Worm (Caenorhabditis elegans): ENCODE measurements around the gene elo-1.

Gene elo-1

ce11 chrIV:9524849-9525460 lies 1.2 kb upstream of the elo-1 start, which contains the start of gene ndua-5:
Gene ndua-5, minus strand, starts transcription at chrIV:9524899.
- no peak for TF ChIP-seq madf-5 (GFP tag; IDR thresholded peaks at IDR 0.05)
- no peak for TF ChIP-seq nhr-28 (tag; optimal IDR thresholded peaks at IDR 0.05)
- peak in 1 of 2 experiments; percentile 62 for TF ChIP-seq lsy-2 (tag; optimal IDR thresholded peaks at IDR 0.05)
- no peak for TF ChIP-seq nhr-25 (tag; optimal IDR thresholded peaks at IDR 0.05; ENCODE audit: borderline replicate concordance, insufficient read depth)
- TF ChIP-seq nhr-41 (GFP tag; IDR thresholded peaks at IDR 0.05) = no peak
- TF ChIP-seq rbr-2 (tag; optimal IDR thresholded peaks at IDR 0.05) = no peak
- no peak for TF ChIP-seq nhr-10 (tag; optimal IDR thresholded peaks at IDR 0.05)
- no peak for TF ChIP-seq sdz-12 (GFP tag; optimal IDR thresholded peaks at IDR 0.05)
- TF ChIP-seq dpl-1 (GFP tag; optimal IDR thresholded peaks at IDR 0.05) = peak; percentile 88
- no peak for TF ChIP-seq ceh-20 (GFP tag; IDR thresholded peaks at IDR 0.05)
- TF ChIP-seq daf-16 (GFP tag; optimal IDR thresholded peaks at IDR 0.05) = no peak
- TF ChIP-seq daf-16 (tag; optimal IDR thresholded peaks at IDR 0.05) = peak; percentile 40
- no peak for TF ChIP-seq dmd-6 (GFP tag; IDR thresholded peaks at IDR 0.05)
- no peak for TF ChIP-seq dmd-9 (GFP tag; IDR thresholded peaks at IDR 0.05)
- peak; percentile 36 for TF ChIP-seq mes-2 (tag; optimal IDR thresholded peaks at IDR 0.05; ENCODE audit: poor library complexity, severe bottlenecking)
- TF ChIP-seq ceh-82 (tag; optimal IDR thresholded peaks at IDR 0.05) = no peak
- no peak for TF ChIP-seq mxl-3 (GFP tag; optimal IDR thresholded peaks at IDR 0.05)
- TF ChIP-seq aly-2 (tag; optimal IDR thresholded peaks at IDR 0.05) = no peak
- TF ChIP-seq Y48G9A.11 (GFP tag; IDR thresholded peaks at IDR 0.05) = peak; percentile 95
- no peak for TF ChIP-seq Y5F2A.4 (GFP tag; optimal IDR thresholded peaks at IDR 0.05)
- no peak for TF ChIP-seq lin-39 (tag; optimal IDR thresholded peaks at IDR 0.05)
- peak; percentile 96 for TF ChIP-seq T20F7.1 (GFP tag; optimal IDR thresholded peaks at IDR 0.05)
- peak; percentile 9 for TF ChIP-seq aha-1 (tag)
- TF ChIP-seq snpc-1.2 (GFP tag; IDR thresholded peaks at IDR 0.05) = no peak
- no peak for TF ChIP-seq nhr-11 (tag; optimal IDR thresholded peaks at IDR 0.05)
- TF ChIP-seq hlh-30 (tag; optimal IDR thresholded peaks at IDR 0.05; ENCODE audit: insufficient read depth) = peak; percentile 12
- peak; percentile 34 for TF ChIP-seq dve-1 (tag; optimal IDR thresholded peaks at IDR 0.05; ENCODE audit: insufficient read depth)
- TF ChIP-seq pha-4 (GFP tag; IDR thresholded peaks at IDR 0.05) = no peak
- TF ChIP-seq pha-4 (tag; optimal IDR thresholded peaks at IDR 0.05) = no peak
- peak; percentile 56 for TF ChIP-seq nhr-6 (tag; optimal IDR thresholded peaks at IDR 0.05)
- no peak for TF ChIP-seq zip-2 (tag; optimal IDR thresholded peaks at IDR 0.05)
- no peak for TF ChIP-seq daf-19 (GFP tag; conservative IDR thresholded peaks at IDR 0.05)
- TF ChIP-seq nhr-111 (GFP tag; optimal IDR thresholded peaks at IDR 0.05) = no peak
- no peak for TF ChIP-seq nhr-42 (GFP tag; IDR thresholded peaks at IDR 0.05)
- TF ChIP-seq ztf-11 (tag; optimal IDR thresholded peaks at IDR 0.05) = no peak
- TF ChIP-seq zfp-2 (tag; optimal IDR thresholded peaks at IDR 0.05) = no peak
- TF ChIP-seq unc-130 (GFP tag; optimal IDR thresholded peaks at IDR 0.05) = no peak
- peak; percentile 38; the same call in 1 of the 2 replicates for TF ChIP-seq hmg-1.1 (GFP tag; IDR thresholded peaks at IDR 0.05)
- TF ChIP-seq fos-1 (tag; optimal IDR thresholded peaks at IDR 0.05) = no peak
- no peak for TF ChIP-seq spr-3 (GFP tag; optimal IDR thresholded peaks at IDR 0.05)
- TF ChIP-seq jun-1 (tag; optimal IDR thresholded peaks at IDR 0.05) = no peak

ce11 chrIV:9527002-9527401 lies 836 bp downstream of the elo-1 start:
- no peak for TF ChIP-seq ceh-82 (tag; optimal IDR thresholded peaks at IDR 0.05)
- peak; percentile 27 for TF ChIP-seq nhr-48 (tag; optimal IDR thresholded peaks at IDR 0.05)
- no peak for TF ChIP-seq lin-29 (GFP tag; IDR thresholded peaks at IDR 0.05)
- peak; percentile 60 for TF ChIP-seq dve-1 (tag; optimal IDR thresholded peaks at IDR 0.05; ENCODE audit: insufficient read depth)
- no peak for TF ChIP-seq mes-2 (tag; optimal IDR thresholded peaks at IDR 0.05; ENCODE audit: poor library complexity, severe bottlenecking)
- TF ChIP-seq daf-16 (GFP tag; optimal IDR thresholded peaks at IDR 0.05) = no peak
- TF ChIP-seq daf-16 (tag; optimal IDR thresholded peaks at IDR 0.05) = peak; percentile 15
- no peak for TF ChIP-seq egl-43 (GFP tag; IDR thresholded peaks at IDR 0.05)
- TF ChIP-seq lsy-2 (tag; optimal IDR thresholded peaks at IDR 0.05) = no peak
- no peak for TF ChIP-seq unc-39 (tag; optimal IDR thresholded peaks at IDR 0.05)
- TF ChIP-seq F49E8.2 (tag; optimal IDR thresholded peaks at IDR 0.05; ENCODE audit: borderline replicate concordance) = no peak
- TF ChIP-seq zfp-2 (tag; optimal IDR thresholded peaks at IDR 0.05) = no peak
- no peak for TF ChIP-seq saeg-2 (GFP tag; IDR thresholded peaks at IDR 0.05)
- no peak for TF ChIP-seq hmg-1.1 (GFP tag; IDR thresholded peaks at IDR 0.05)
- TF ChIP-seq arid-1 (GFP tag; conservative IDR thresholded peaks at IDR 0.05) = no peak
- TF ChIP-seq T20F7.1 (GFP tag; optimal IDR thresholded peaks at IDR 0.05) = peak; percentile 47
- TF ChIP-seq dmd-6 (GFP tag; IDR thresholded peaks at IDR 0.05) = peak; percentile 38; the same call in 1 of the 2 replicates
- peak; percentile 60 for TF ChIP-seq nhr-77 (tag; optimal IDR thresholded peaks at IDR 0.05)
- TF ChIP-seq spr-3 (GFP tag; optimal IDR thresholded peaks at IDR 0.05) = no peak
- no peak for TF ChIP-seq fos-1 (tag; optimal IDR thresholded peaks at IDR 0.05)
- peak; percentile 55 for TF ChIP-seq nhr-28 (tag; optimal IDR thresholded peaks at IDR 0.05)
- no peak for TF ChIP-seq ZK337.2 (GFP tag; IDR thresholded peaks at IDR 0.05)

Measured in whole organism, L4 larva.